ENCODE assay signal across 4 fruit fly cellular contexts in genomic region chr3R:15427818-15428199, dm6.
TF ChIP-seq lines count a peak whose summit lies in the region.

No protein-coding gene starts in this region.

- no peak for TF ChIP-seq CTCF in whole organism, embryonic (GFP tag; optimal IDR thresholded peaks at IDR 0.05; lab: Kevin White, UChicago)

TF ChIP-seq in whole organism, embryonic, 481 proteins besides CTCF, POLR2A, EP300 and RAD21 (continues in another document):
- no peak for TF ChIP-seq CG5953 (GFP tag; IDR thresholded peaks at IDR 0.05; lab: Robert Waterston, UW)
- TF ChIP-seq CG15514 (GFP tag; optimal IDR thresholded peaks at IDR 0.05; lab: Kevin White, UChicago): no peak
- TF ChIP-seq cato (GFP tag; optimal IDR thresholded peaks at IDR 0.05; lab: Kevin White, UChicago; ENCODE audit: borderline replicate concordance): peak; percentile 15
- no peak for TF ChIP-seq tll (GFP tag; optimal IDR thresholded peaks at IDR 0.05; lab: Kevin White, UChicago)
- peak; percentile 80 for TF ChIP-seq Xrp1 (GFP tag; IDR thresholded peaks at IDR 0.05; lab: Robert Waterston, UW)
- TF ChIP-seq GATAe (GFP tag; conservative IDR thresholded peaks at IDR 0.05; lab: Robert Waterston, UW): no peak
- no peak for TF ChIP-seq CG11093 (GFP tag; IDR thresholded peaks at IDR 0.05; lab: Robert Waterston, UW)
- no peak for TF ChIP-seq CG10274 (GFP tag; optimal IDR thresholded peaks at IDR 0.05; lab: Kevin White, UChicago)
- TF ChIP-seq nmo (GFP tag; optimal IDR thresholded peaks at IDR 0.05; lab: Kevin White, UChicago): peak; percentile 77
- TF ChIP-seq CG1603 (tag; optimal IDR thresholded peaks at IDR 0.05; lab: Kevin White, UChicago): peak; percentile 52
- TF ChIP-seq CG30431 (GFP tag; optimal IDR thresholded peaks at IDR 0.05; lab: Kevin White, UChicago): peak; percentile 18
- no peak for TF ChIP-seq lab (GFP tag; optimal IDR thresholded peaks at IDR 0.05; lab: Kevin White, UChicago)
- TF ChIP-seq zen (tag; optimal IDR thresholded peaks at IDR 0.05; lab: Kevin White, UChicago): no peak
- no peak for TF ChIP-seq eyg (GFP tag; optimal IDR thresholded peaks at IDR 0.05; lab: Kevin White, UChicago)
- TF ChIP-seq chif (GFP tag; optimal IDR thresholded peaks at IDR 0.05; lab: Kevin White, UChicago): peak in 1 of 2 experiments; percentile 68
- peak; percentile 25 for TF ChIP-seq CG4820 (GFP tag; optimal IDR thresholded peaks at IDR 0.05; lab: Kevin White, UChicago)
- TF ChIP-seq pita (GFP tag; optimal IDR thresholded peaks at IDR 0.05; lab: Kevin White, UChicago): no peak
- no peak for TF ChIP-seq CG1024 (GFP tag; IDR thresholded peaks at IDR 0.05; lab: Robert Waterston, UW)
- no peak for TF ChIP-seq Ets65A (GFP tag; lab: Kevin White, UChicago)
- no peak for TF ChIP-seq CG15696 (tag; optimal IDR thresholded peaks at IDR 0.05; lab: Kevin White, UChicago)
- TF ChIP-seq salm (tag; optimal IDR thresholded peaks at IDR 0.05; lab: Kevin White, UChicago): no peak
- TF ChIP-seq Gsc (GFP tag; IDR thresholded peaks at IDR 0.05; lab: Robert Waterston, UW): 0 out of 2 replicates have a peak, but pooled peaks have one; percentile 6
- peak; percentile 46 for TF ChIP-seq CG17385 (GFP tag; optimal IDR thresholded peaks at IDR 0.05; lab: Kevin White, UChicago)

TF ChIP-seq in whole organism, prepupa, 60 proteins besides CTCF, POLR2A, EP300 and RAD21 (continues in another document):
- TF ChIP-seq Ets96B (tag; optimal IDR thresholded peaks at IDR 0.05; lab: Kevin White, UChicago): peak; percentile 53
- peak; percentile 34 for TF ChIP-seq dac (GFP tag; optimal IDR thresholded peaks at IDR 0.05; lab: Kevin White, UChicago)
- TF ChIP-seq CG8119 (GFP tag; IDR thresholded peaks at IDR 0.05; lab: Robert Waterston, UW): peak; percentile 76
- TF ChIP-seq CG6276 (GFP tag; optimal IDR thresholded peaks at IDR 0.05; lab: Kevin White, UChicago): peak; percentile 59
- TF ChIP-seq Eip75B (GFP tag; optimal IDR thresholded peaks at IDR 0.05; lab: Kevin White, UChicago): peak; percentile 85
- TF ChIP-seq salr (GFP tag; optimal IDR thresholded peaks at IDR 0.05; lab: Kevin White, UChicago): peak in 1 of 2 experiments; percentile 62
- TF ChIP-seq Sox102F (GFP tag; optimal IDR thresholded peaks at IDR 0.05; lab: Kevin White, UChicago): peak; percentile 93
- peak; percentile 79 for TF ChIP-seq CG34406 (GFP tag; optimal IDR thresholded peaks at IDR 0.05; lab: Kevin White, UChicago)
- peak; percentile 84 for TF ChIP-seq CG6163 (GFP tag; IDR thresholded peaks at IDR 0.05; lab: Robert Waterston, UW)
- TF ChIP-seq CG32006 (GFP tag; optimal IDR thresholded peaks at IDR 0.05; lab: Kevin White, UChicago): peak; percentile 85
- peak; percentile 55 for TF ChIP-seq CG8319 (GFP tag; optimal IDR thresholded peaks at IDR 0.05; lab: Kevin White, UChicago)
- TF ChIP-seq ss (GFP tag; optimal IDR thresholded peaks at IDR 0.05; lab: Kevin White, UChicago): peak; percentile 10 to 38
- peak; percentile 88 for TF ChIP-seq Ets21C (GFP tag; optimal IDR thresholded peaks at IDR 0.05; lab: Kevin White, UChicago)
- peak; percentile 62 for TF ChIP-seq Sox15 (GFP tag; optimal IDR thresholded peaks at IDR 0.05; lab: Kevin White, UChicago)
- TF ChIP-seq CG6792 (GFP tag; optimal IDR thresholded peaks at IDR 0.05; lab: Kevin White, UChicago): peak; percentile 85
- TF ChIP-seq Hr4 (GFP tag; optimal IDR thresholded peaks at IDR 0.05; lab: Kevin White, UChicago): peak; percentile 65
- TF ChIP-seq Eip93F (GFP tag; optimal IDR thresholded peaks at IDR 0.05; lab: Kevin White, UChicago): peak; percentile 70
- no peak for TF ChIP-seq Hr38 (GFP tag; optimal IDR thresholded peaks at IDR 0.05; lab: Kevin White, UChicago)
- peak; percentile 83 for TF ChIP-seq net (GFP tag; optimal IDR thresholded peaks at IDR 0.05; lab: Kevin White, UChicago)
- peak; percentile 90 for TF ChIP-seq topi (GFP tag; optimal IDR thresholded peaks at IDR 0.05; lab: Kevin White, UChicago)
- TF ChIP-seq vri (GFP tag; optimal IDR thresholded peaks at IDR 0.05; lab: Kevin White, UChicago): peak; percentile 85
- peak; percentile 92 for TF ChIP-seq Hr39 (GFP tag; optimal IDR thresholded peaks at IDR 0.05; lab: Kevin White, UChicago)
- TF ChIP-seq Smox (GFP tag; optimal IDR thresholded peaks at IDR 0.05; lab: Kevin White, UChicago): peak; percentile 93

TF ChIP-seq in whole organism, pupa, 21 proteins besides CTCF, POLR2A, EP300 and RAD21:
- TF ChIP-seq Ets98B (GFP tag; IDR thresholded peaks at IDR 0.05; lab: Robert Waterston, UW) (peak; percentile 35; the same call in 1 of the 2 replicates), CG8159 (tag; optimal IDR thresholded peaks at IDR 0.05; lab: Kevin White, UChicago) (peak; percentile 59), CG15710 (tag; optimal IDR thresholded peaks at IDR 0.05; lab: Kevin White, UChicago) (peak; percentile 54), fd96Ca (GFP tag; IDR thresholded peaks at IDR 0.05; lab: Robert Waterston, UW) (peak; percentile 29; the same call in 1 of the 3 replicates), Pif1B (GFP tag; optimal IDR thresholded peaks at IDR 0.05; lab: Kevin White, UChicago) (peak; percentile 55), CG32121 (GFP tag; IDR thresholded peaks at IDR 0.05; lab: Robert Waterston, UW) (peak; percentile 35; the same call in 1 of the 2 replicates), D1 (tag; optimal IDR thresholded peaks at IDR 0.05; lab: Kevin White, UChicago) (peak; percentile 25), EcR (GFP tag; optimal IDR thresholded peaks at IDR 0.05; lab: Kevin White, UChicago) (no peak), CG12605 (GFP tag; IDR thresholded peaks at IDR 0.05; lab: Robert Waterston, UW) (peak; percentile 35; the same call in 1 of the 2 replicates), rn (GFP tag; IDR thresholded peaks at IDR 0.05; lab: Robert Waterston, UW) (no peak), CG4496 (GFP tag; IDR thresholded peaks at IDR 0.05; lab: Robert Waterston, UW) (peak; percentile 49; the same call in 2 of the 3 replicates), CG9948 (tag; optimal IDR thresholded peaks at IDR 0.05; lab: Kevin White, UChicago) (peak; percentile 65), CG34367 (tag; optimal IDR thresholded peaks at IDR 0.05; lab: Kevin White, UChicago) (peak; percentile 42), CG8301 (tag; optimal IDR thresholded peaks at IDR 0.05; lab: Kevin White, UChicago) (peak; percentile 86), CG17806 (tag; optimal IDR thresholded peaks at IDR 0.05; lab: Kevin White, UChicago) (peak; percentile 46), CG13204 (GFP tag; optimal IDR thresholded peaks at IDR 0.05; lab: Kevin White, UChicago) (peak; percentile 5), gl (tag; optimal IDR thresholded peaks at IDR 0.05; lab: Kevin White, UChicago) (no peak), Pif1A (GFP tag; optimal IDR thresholded peaks at IDR 0.05; lab: Kevin White, UChicago) (peak; percentile 69), CG14655 (GFP tag; optimal IDR thresholded peaks at IDR 0.05; lab: Kevin White, UChicago) (peak; percentile 86), Snoo (tag; optimal IDR thresholded peaks at IDR 0.05; lab: Kevin White, UChicago) (peak; percentile 85), CG10348 (GFP tag; IDR thresholded peaks at IDR 0.05; lab: Robert Waterston, UW) (no peak)

TF ChIP-seq in whole organism, wandering third instar larva, 38 proteins besides CTCF, POLR2A, EP300 and RAD21 (continues in another document):
- TF ChIP-seq Rel (GFP tag; optimal IDR thresholded peaks at IDR 0.05; lab: Kevin White, UChicago) (no peak), Rel (tag; optimal IDR thresholded peaks at IDR 0.05; lab: Kevin White, UChicago) (peak; percentile 29), Sp1 (GFP tag; optimal IDR thresholded peaks at IDR 0.05; lab: Kevin White, UChicago) (peak; percentile 89), tai (GFP tag; optimal IDR thresholded peaks at IDR 0.05; lab: Kevin White, UChicago) (peak; percentile 61), Dif (GFP tag; optimal IDR thresholded peaks at IDR 0.05; lab: Kevin White, UChicago; ENCODE audit: partially characterized antibody) (no peak), CrebA (GFP tag; optimal IDR thresholded peaks at IDR 0.05; lab: Kevin White, UChicago; ENCODE audit: borderline replicate concordance) (peak; percentile 20), dmrt93B (GFP tag; optimal IDR thresholded peaks at IDR 0.05; lab: Kevin White, UChicago) (peak; percentile 57), foxo (GFP tag; optimal IDR thresholded peaks at IDR 0.05; lab: Kevin White, UChicago) (peak in 1 of 2 experiments; percentile 89), GATAd (GFP tag; optimal IDR thresholded peaks at IDR 0.05; lab: Kevin White, UChicago) (no peak), Hr83 (GFP tag; optimal IDR thresholded peaks at IDR 0.05; lab: Kevin White, UChicago; ENCODE audit: poor library complexity, severe bottlenecking) (no peak), dl (GFP tag; optimal IDR thresholded peaks at IDR 0.05; lab: Kevin White, UChicago; ENCODE audit: insufficient read depth in 1 of 2, partially characterized antibody in 2 of 2) (no peak), Hnf4 (GFP tag; optimal IDR thresholded peaks at IDR 0.05; lab: Kevin White, UChicago) (peak; percentile 83), Abd-B (GFP tag; optimal IDR thresholded peaks at IDR 0.05; lab: Kevin White, UChicago) (no peak), sv (GFP tag; optimal IDR thresholded peaks at IDR 0.05; lab: Kevin White, UChicago) (no peak), rgr (GFP tag; optimal IDR thresholded peaks at IDR 0.05; lab: Kevin White, UChicago) (peak; percentile 89), h (GFP tag; optimal IDR thresholded peaks at IDR 0.05; lab: Kevin White, UChicago) (peak; percentile 89), ey (GFP tag; optimal IDR thresholded peaks at IDR 0.05; lab: Kevin White, UChicago) (peak; percentile 89), OdsH (GFP tag; optimal IDR thresholded peaks at IDR 0.05; lab: Kevin White, UChicago) (peak; percentile 91), sage (GFP tag; optimal IDR thresholded peaks at IDR 0.05; lab: Kevin White, UChicago) (peak; percentile 20), Dfd (GFP tag; optimal IDR thresholded peaks at IDR 0.05; lab: Kevin White, UChicago) (no peak), CG32264 (GFP tag; optimal IDR thresholded peaks at IDR 0.05; lab: Kevin White, UChicago) (peak; percentile 50), HLH106 (tag; optimal IDR thresholded peaks at IDR 0.05; lab: Kevin White, UChicago) (peak; percentile 83), br (GFP tag; optimal IDR thresholded peaks at IDR 0.05; lab: Kevin White, UChicago) (peak; percentile 87), brk (GFP tag; optimal IDR thresholded peaks at IDR 0.05; lab: Kevin White, UChicago) (peak; percentile 87), pan (optimal IDR thresholded peaks at IDR 0.05; lab: Kevin White, UChicago) (no peak), jim (GFP tag; optimal IDR thresholded peaks at IDR 0.05; lab: Kevin White, UChicago) (no peak), woc (GFP tag; optimal IDR thresholded peaks at IDR 0.05; lab: Kevin White, UChicago) (peak; percentile 81), Mio (GFP tag; optimal IDR thresholded peaks at IDR 0.05; lab: Kevin White, UChicago) (no peak), Vsx2 (GFP tag; optimal IDR thresholded peaks at IDR 0.05; lab: Kevin White, UChicago; ENCODE audit: partially characterized antibody) (no peak), N (GFP tag; optimal IDR thresholded peaks at IDR 0.05; lab: Kevin White, UChicago) (no peak), fru (GFP tag; optimal IDR thresholded peaks at IDR 0.05; lab: Kevin White, UChicago) (peak; percentile 92)

Comparison
In these comparisons a context has a peak if more than half of its experiments do, and no peak if none do; other contexts are left out.
1. Of the 7 proteins assayed by ChIP-seq in both whole organism, embryonic and whole organism, prepupa: peak only in whole organism, embryonic: none; only in whole organism, prepupa: CG16779, CG6854, Hr39 and Lpt; in both: Gug and Sox102F; in neither: 1.